Worm (Caenorhabditis elegans): ENCODE data around the gene Y32G9A.2.

Gene Y32G9A.2

ce11 chrV:1875497-1875988 is 42.8 kb upstream of the Y32G9A.2 start (continued):
- TF ChIP-seq tbx-9 (tag; optimal IDR thresholded peaks at IDR 0.05; ENCODE audit: borderline replicate concordance) (peak; percentile 34), him-1 (tag; optimal IDR thresholded peaks at IDR 0.05) (peak; percentile 60), bed-1 (GFP tag; IDR thresholded peaks at IDR 0.05) (no peak), B0019.2 (GFP tag; conservative IDR thresholded peaks at IDR 0.05) (no peak; the same call in 1 of the 2 replicates), pbrm-1 (GFP tag; IDR thresholded peaks at IDR 0.05) (peak; percentile 67; the same call in 1 of the 2 replicates), Y53G8AR.9 (GFP tag; conservative IDR thresholded peaks at IDR 0.05) (peak; percentile 81), ZK185.1 (tag; optimal IDR thresholded peaks at IDR 0.05; ENCODE audit: poor library complexity, severe bottlenecking) (no peak), sptf-2 (GFP tag; optimal IDR thresholded peaks at IDR 0.05) (no peak), ztf-3 (GFP tag; optimal IDR thresholded peaks at IDR 0.05) (no peak), madf-6 (GFP tag; IDR thresholded peaks at IDR 0.05) (peak; percentile 74), nfya-1 (tag; optimal IDR thresholded peaks at IDR 0.05; ENCODE audit: borderline replicate concordance, insufficient read depth) (no peak), cebp-1 (GFP tag; IDR thresholded peaks at IDR 0.05) (no peak), cebp-1 (tag; optimal IDR thresholded peaks at IDR 0.05) (peak; percentile 78), ztf-26 (tag; optimal IDR thresholded peaks at IDR 0.05) (peak; percentile 59), egl-18 (GFP tag; IDR thresholded peaks at IDR 0.05) (no peak), let-607 (tag; optimal IDR thresholded peaks at IDR 0.05) (peak in 1 of 2 experiments; percentile 40), tlf-1 (GFP tag; optimal IDR thresholded peaks at IDR 0.05) (peak; percentile 54), T07F8.4 (tag; optimal IDR thresholded peaks at IDR 0.05) (no peak), ceh-100 (GFP tag; IDR thresholded peaks at IDR 0.05) (peak; percentile 91), egrh-3 (GFP tag; IDR thresholded peaks at IDR 0.05) (no peak), lag-1 (GFP tag; IDR thresholded peaks at IDR 0.05) (no peak), F39B2.1 (GFP tag; IDR thresholded peaks at IDR 0.05) (peak; percentile 21; the same call in 1 of the 2 replicates), F10E7.11 (tag; optimal IDR thresholded peaks at IDR 0.05) (peak; percentile 93), F52B5.7 (tag; optimal IDR thresholded peaks at IDR 0.05) (peak; percentile 96), F55B11.4 (tag; optimal IDR thresholded peaks at IDR 0.05; ENCODE audit: borderline replicate concordance, insufficient read depth) (no peak), ama-1 (optimal IDR thresholded peaks at IDR 0.05) (no peak), ama-1 (GFP tag; optimal IDR thresholded peaks at IDR 0.05) (peak in 1 of 2 experiments; percentile 61), F57A8.1 (GFP tag; optimal IDR thresholded peaks at IDR 0.05) (no peak), F33H1.4 (GFP tag; IDR thresholded peaks at IDR 0.05) (0 out of 2 replicates have a peak, but pooled peaks have one; percentile 35), ceh-40 (GFP tag; IDR thresholded peaks at IDR 0.05) (peak; percentile 70; the same call in 1 of the 2 replicates), lin-54 (GFP tag; optimal IDR thresholded peaks at IDR 0.05) (peak; percentile 60), nfyb-1 (GFP tag; IDR thresholded peaks at IDR 0.05) (peak; percentile 53), rcor-1 (GFP tag; IDR thresholded peaks at IDR 0.05) (peak; percentile 50), bed-2 (GFP tag; IDR thresholded peaks at IDR 0.05) (no peak), xnd-1 (tag; optimal IDR thresholded peaks at IDR 0.05) (no peak), nhr-179 (tag; optimal IDR thresholded peaks at IDR 0.05) (no peak), F57C9.4 (tag; optimal IDR thresholded peaks at IDR 0.05) (peak; percentile 94), mes-4 (tag; optimal IDR thresholded peaks at IDR 0.05) (no peak), lin-26 (GFP tag; IDR thresholded peaks at IDR 0.05) (peak; percentile 75), lin-40 (tag; optimal IDR thresholded peaks at IDR 0.05) (peak; percentile 3)

DNA sequence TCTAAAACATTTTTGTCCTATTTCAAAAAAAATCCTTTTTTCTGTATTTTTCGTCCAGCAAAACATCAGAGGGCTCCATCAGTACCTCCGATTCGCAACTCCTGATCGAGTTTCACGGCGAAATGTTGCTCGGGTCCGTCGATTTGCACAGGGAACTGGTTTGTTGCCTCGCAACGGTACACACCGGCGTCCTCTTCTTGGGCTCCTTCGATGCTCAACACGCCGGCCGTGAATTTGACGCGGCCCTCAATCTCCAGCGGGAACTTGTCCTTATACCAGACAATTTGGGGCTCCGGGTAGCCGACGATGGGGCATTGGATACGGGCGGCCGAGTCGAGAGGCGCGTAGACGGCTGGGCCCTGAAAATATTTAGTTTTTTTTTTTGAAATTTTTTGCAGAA is 40.3 kb upstream of the Y32G9A.2 start:
- 0 out of 2 replicates have a peak, but pooled peaks have one; percentile 13 for TF ChIP-seq mcd-1 (GFP tag; IDR thresholded peaks at IDR 0.05)
- no peak for TF ChIP-seq ztf-25 (GFP tag; IDR thresholded peaks at IDR 0.05)
- no peak for TF ChIP-seq nhr-120 (GFP tag; IDR thresholded peaks at IDR 0.05)
- TF ChIP-seq zfh-2 (GFP tag; conservative IDR thresholded peaks at IDR 0.05), result peak; percentile 71

Data from whole organism, young adult.